Worm (Caenorhabditis elegans) whole organism, young adult: Measurements from ENCODE around the gene msp-78.

ENCODE experiments used
- aptf-3 ChIP-seq: fragments of 200-800 bp; sonication (Bioruptor generic); IDR thresholded peaks from 2 replicates; pipeline ENCODE4 v1.3.6; 2022; ENCODE audit warnings: missing genetic modification characterization, missing compliant biosample characterization
- madf-10 ChIP-seq: sonication (generic microtip); optimal IDR thresholded peaks from 2 replicates; lab custom pipeline; 2016; ENCODE audit warnings: mild to moderate bottlenecking, missing genetic modification characterization, missing compliant biosample characterization
- snpc-4 ChIP-seq, 5 experiments: fragments of 150-350 bp in 1 of 5; sonication (generic microtip) in 4 of 5; optimal IDR thresholded peaks; 2 replicates each; lab custom pipeline; 2014 to 2018; ENCODE audit warnings: missing genetic modification characterization in 5 of 5, missing biosample characterization in 3 of 5, antibody characterized with exemption in 2 of 5, mild to moderate bottlenecking in 2 of 5, missing compliant biosample characterization in 2 of 5, missing genotype in 2 of 5, moderate library complexity in 2 of 5, missing genetic modification reagents in 1 of 5
- tbx-9 ChIP-seq: sonication (generic microtip); optimal IDR thresholded peaks from 2 replicates; lab custom pipeline; 2016; ENCODE audit warnings: borderline replicate concordance, missing genetic modification characterization, inconsistent platforms, missing compliant biosample characterization
- tlf-1 ChIP-seq: fragments of 200-800 bp; sonication (Bioruptor generic); optimal IDR thresholded peaks from 2 replicates; lab custom pipeline; 2018; ENCODE audit warnings: mild to moderate bottlenecking, missing genetic modification characterization, missing compliant biosample characterization
- ztf-28 ChIP-seq: fragments of 200-800 bp; sonication (Bioruptor generic); IDR thresholded peaks from 2 replicates; pipeline ENCODE4 v1.3.6; 2022; ENCODE audit warnings: missing genetic modification reagents, missing genetic modification characterization, missing compliant biosample characterization

DNA sequence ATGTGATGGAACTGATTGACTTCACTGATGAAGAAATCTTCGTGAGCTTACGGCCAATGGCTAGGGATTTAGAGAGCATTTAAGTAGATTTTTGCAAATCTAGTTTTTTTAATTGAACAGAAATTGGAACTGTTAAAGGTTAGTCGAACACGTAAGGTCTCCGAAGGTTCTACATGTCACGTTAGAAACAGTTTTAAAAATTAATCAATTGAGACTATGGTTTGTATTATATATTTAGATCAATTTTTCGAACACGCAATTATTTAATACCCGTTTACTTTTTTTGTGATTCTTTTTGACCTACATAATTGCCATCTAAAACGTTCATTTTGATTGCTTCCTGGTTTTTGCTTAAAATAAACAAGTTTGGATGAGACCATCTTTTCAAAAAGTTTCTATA lies 24.9 kb upstream of the msp-78 start, which contains the start of gene C28D4.4:
- no peak for TF ChIP-seq tbx-9
- no peak for TF ChIP-seq madf-10 (tag; lab: Kevin White, UChicago)
- TF ChIP-seq tlf-1 (GFP tag; lab: Kevin White, UChicago): no peak
- TF ChIP-seq ztf-28 (GFP tag; lab: Robert Waterston, UW): no peak
- no peak for TF ChIP-seq snpc-4 (GFP tag; optimal IDR thresholded peaks at IDR 0.05; lab: Kevin White, UChicago)
- TF ChIP-seq snpc-4 (tag; optimal IDR thresholded peaks at IDR 0.05; lab: Kevin White, UChicago): no peak
- no peak for TF ChIP-seq aptf-3 (GFP tag; lab: Robert Waterston, UW)
